Worm (Caenorhabditis elegans) whole organism, late embryonic: ENCODE results near the gene slc-9B.1.

Experiments used
- C08G9.2 ChIP-seq: sonication (generic microtip); optimal IDR thresholded peaks from 2 replicates; lab custom pipeline; 2016; ENCODE audit warnings: mild to moderate bottlenecking, missing genetic modification characterization, moderate library complexity, missing compliant biosample characterization
- C38D4.7 ChIP-seq: fragments of 200-800 bp; sonication (Bioruptor generic); optimal IDR thresholded peaks from 2 replicates; lab custom pipeline; 2018; ENCODE audit warnings: mild to moderate bottlenecking, missing genetic modification characterization, moderate library complexity, missing compliant biosample characterization
- K02D7.2 ChIP-seq: sonication (generic microtip); optimal IDR thresholded peaks from 2 replicates; lab custom pipeline; 2017; ENCODE audit warnings: mild to moderate bottlenecking, missing genetic modification characterization, missing compliant biosample characterization
- T23F11.4 ChIP-seq: fragments of 200-800 bp; sonication (Bioruptor generic); optimal IDR thresholded peaks from 2 replicates; lab custom pipeline; 2018; ENCODE audit warnings: mild to moderate bottlenecking, missing genetic modification characterization, missing compliant biosample characterization
- Y22D7AL.16 ChIP-seq: sonication (generic microtip); optimal IDR thresholded peaks from 2 replicates; lab custom pipeline; 2016; ENCODE audit warnings: missing genetic modification characterization, missing compliant biosample characterization
- ahr-1 ChIP-seq: sonication (generic microtip); optimal IDR thresholded peaks from 2 replicates; lab custom pipeline; 2016; ENCODE audit warnings: missing genetic modification characterization, missing compliant biosample characterization
- ceh-14 ChIP-seq: sonication (generic microtip); optimal IDR thresholded peaks from 2 replicates; lab custom pipeline; 2016; ENCODE audit warnings: missing genotype, missing genetic modification characterization, missing compliant biosample characterization
- ceh-22 ChIP-seq: sonication (generic microtip); optimal IDR thresholded peaks from 2 replicates; lab custom pipeline; 2017; ENCODE audit warnings: missing biosample characterization, missing genetic modification characterization
- ceh-24 ChIP-seq: sonication (generic microtip); optimal IDR thresholded peaks from 2 replicates; lab custom pipeline; 2016; ENCODE audit warnings: mild to moderate bottlenecking, missing genetic modification characterization, missing compliant biosample characterization
- ceh-30 ChIP-seq: fragments of 150-350 bp; optimal IDR thresholded peaks from 2 replicates; lab custom pipeline; 2014; ENCODE audit warnings: missing biosample characterization, missing genetic modification characterization
- ceh-45 ChIP-seq: fragments of 200-800 bp; sonication (Bioruptor generic); IDR thresholded peaks from 2 replicates; pipeline ENCODE4 v1.3.6; 2022; ENCODE audit warnings: missing genetic modification reagents, missing genetic modification characterization, missing compliant biosample characterization
- ceh-6 ChIP-seq: fragments of 200-800 bp; sonication (Bioruptor generic); optimal IDR thresholded peaks from 2 replicates; lab custom pipeline; 2018; ENCODE audit warnings: mild to moderate bottlenecking, missing genetic modification characterization, missing compliant biosample characterization
- ceh-9 ChIP-seq: sonication (generic microtip); optimal IDR thresholded peaks from 2 replicates; lab custom pipeline; 2016; ENCODE audit warnings: mild to moderate bottlenecking, missing genetic modification characterization, inconsistent platforms, missing compliant biosample characterization
- che-1 ChIP-seq: sonication (generic microtip); optimal IDR thresholded peaks from 2 replicates; lab custom pipeline; 2016; ENCODE audit warnings: mild to moderate bottlenecking, missing genetic modification characterization, missing compliant biosample characterization
- dve-1 ChIP-seq: sonication (generic microtip); optimal IDR thresholded peaks from 2 replicates; lab custom pipeline; 2017; ENCODE audit warnings: antibody characterized with exemption, mild to moderate bottlenecking, missing genetic modification characterization, missing compliant biosample characterization
- elt-2 ChIP-seq: sonication (generic microtip); optimal IDR thresholded peaks from 2 replicates; lab custom pipeline; 2016; ENCODE audit warnings: missing genetic modification reagents, missing genetic modification characterization, missing compliant biosample characterization
- eyg-1 ChIP-seq: sonication (generic microtip); optimal IDR thresholded peaks from 2 replicates; lab custom pipeline; 2016; ENCODE audit warnings: missing genotype, missing genetic modification characterization, missing compliant biosample characterization
- fkh-6 ChIP-seq: sonication (generic microtip); optimal IDR thresholded peaks from 2 replicates; lab custom pipeline; 2016; ENCODE audit warnings: missing genetic modification characterization, missing compliant biosample characterization
- hlh-13 ChIP-seq: fragments of 200-800 bp; sonication (Bioruptor generic); optimal IDR thresholded peaks from 2 replicates; lab custom pipeline; 2018; ENCODE audit warnings: mild to moderate bottlenecking, missing genetic modification characterization, missing compliant biosample characterization
- hlh-6 ChIP-seq: sonication (generic microtip); optimal IDR thresholded peaks from 2 replicates; lab custom pipeline; 2016; ENCODE audit warnings: missing genotype, missing genetic modification characterization, missing compliant biosample characterization
- lim-6 ChIP-seq: sonication (generic microtip); optimal IDR thresholded peaks from 2 replicates; lab custom pipeline; 2016; ENCODE audit warnings: missing genetic modification characterization, missing compliant biosample characterization
- lin-11 ChIP-seq: fragments of 200-800 bp; sonication (Bioruptor generic); optimal IDR thresholded peaks from 2 replicates; lab custom pipeline; 2018; ENCODE audit warnings: mild to moderate bottlenecking, missing genetic modification characterization, missing compliant biosample characterization
- madf-2 ChIP-seq: sonication (generic microtip); optimal IDR thresholded peaks from 2 replicates; lab custom pipeline; 2017; ENCODE audit warnings: missing genetic modification characterization, missing compliant biosample characterization
- nfya-1 ChIP-seq: sonication (generic microtip); optimal IDR thresholded peaks from 2 replicates; lab custom pipeline; 2017; ENCODE audit warnings: missing genetic modification characterization, mild to moderate bottlenecking, missing compliant biosample characterization, antibody characterized with exemption, moderate library complexity
- nhr-11 ChIP-seq: fragments of 150-350 bp; optimal IDR thresholded peaks from 2 replicates; lab custom pipeline; 2014; ENCODE audit warnings: missing biosample characterization, missing genetic modification characterization
- npax-4 ChIP-seq: sonication (generic microtip); optimal IDR thresholded peaks from 2 replicates; lab custom pipeline; 2016; ENCODE audit warnings: missing genetic modification characterization, missing compliant biosample characterization
- pag-3 ChIP-seq: sonication (generic microtip); optimal IDR thresholded peaks from 2 replicates; lab custom pipeline; 2016; ENCODE audit warnings: missing compliant biosample characterization, missing genetic modification characterization, borderline replicate concordance
- pax-1 ChIP-seq: fragments of 150-350 bp; optimal IDR thresholded peaks from 2 replicates; lab custom pipeline; 2014; ENCODE audit warnings: missing biosample characterization, missing genetic modification characterization
- pha-4 ChIP-seq: fragments of 150-350 bp; optimal IDR thresholded peaks from 2 replicates; lab custom pipeline; 2018; ENCODE audit warnings: missing biosample characterization, missing genetic modification reagents, missing genetic modification characterization
- pqm-1 ChIP-seq: sonication (generic microtip); optimal IDR thresholded peaks from 2 replicates; lab custom pipeline; 2016; ENCODE audit warnings: missing genetic modification characterization, missing compliant biosample characterization
- rnt-1 ChIP-seq: sonication (generic microtip); optimal IDR thresholded peaks from 2 replicates; lab custom pipeline; 2016; ENCODE audit warnings: missing genetic modification characterization, missing compliant biosample characterization
- sdc-2 ChIP-seq: sonication (generic microtip); optimal IDR thresholded peaks from 2 replicates; lab custom pipeline; 2016; ENCODE audit warnings: missing genotype, missing genetic modification characterization, missing compliant biosample characterization
- tbx-7 ChIP-seq: sonication (generic microtip); optimal IDR thresholded peaks from 2 replicates; lab custom pipeline; 2016; ENCODE audit warnings: missing genotype, missing genetic modification characterization, missing compliant biosample characterization
- unc-3 ChIP-seq, 2 experiments: fragments of 200-800 bp in 1 of 2; sonication (Bioruptor generic) in 1 of 2; sonication (generic microtip) in 1 of 2; conservative IDR thresholded peaks in 1 of 2; optimal IDR thresholded peaks in 1 of 2; 2 replicates each; pipeline versions ENCODE4 v1.3.6 to Lab custom; 2016 to 2022; ENCODE audit warnings: missing compliant biosample characterization in 2 of 2, missing genetic modification characterization in 2 of 2, missing genetic modification reagents in 1 of 2
- unc-55 ChIP-seq: sonication (generic microtip); optimal IDR thresholded peaks from 2 replicates; lab custom pipeline; 2017; ENCODE audit warnings: missing biosample characterization, missing genetic modification reagents, missing genetic modification characterization

slc-9B.1 gene

DNA sequence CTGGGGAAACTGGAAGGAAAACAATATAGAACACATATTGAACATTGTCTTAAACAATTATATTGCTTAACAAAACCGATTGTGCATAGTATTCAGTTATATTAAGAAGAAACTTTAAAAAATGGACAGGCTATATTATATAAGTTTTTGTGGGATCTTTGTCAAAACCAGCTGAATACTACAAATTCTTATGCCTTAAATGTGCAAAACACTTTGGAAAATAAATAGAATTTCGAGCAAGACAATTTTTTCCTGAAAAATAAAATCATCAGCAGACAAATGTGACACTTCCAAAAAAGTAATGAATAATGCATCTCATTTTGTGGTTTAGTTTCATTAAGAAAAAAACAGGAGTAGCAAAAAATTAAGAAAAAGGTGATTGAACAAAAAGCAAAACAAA, 18.0 kb downstream of the slc-9B.1 start:
- no peak for TF ChIP-seq tbx-7 (tag; lab: Kevin White, UChicago)

DNA sequence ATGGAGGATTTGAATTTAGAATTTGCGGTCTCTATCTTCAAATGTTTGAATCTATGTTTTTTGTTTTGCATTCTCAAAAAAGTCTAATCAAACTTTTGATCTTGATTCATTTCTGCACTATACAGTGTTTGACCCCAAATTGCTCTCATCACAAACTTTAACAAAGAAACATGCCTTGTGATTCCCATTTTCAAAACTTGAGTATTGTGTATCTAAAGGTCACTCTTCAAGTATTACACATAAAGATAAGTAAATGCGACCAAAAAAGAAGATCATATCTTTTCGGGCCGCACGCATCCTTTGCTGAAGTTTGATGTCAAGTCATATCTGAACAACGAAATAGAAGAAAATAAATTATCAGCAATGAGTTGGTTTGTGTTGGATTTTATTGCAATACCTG, 22.5 kb downstream of the slc-9B.1 start:
- TF ChIP-seq ceh-45 (GFP tag; lab: Robert Waterston, UW) (no peak), pha-4 (no peak), unc-55 (GFP tag; lab: Kevin White, UChicago) (no peak), lin-11 (no peak), madf-2 (no peak), C08G9.2 (tag; lab: Kevin White, UChicago) (no peak), npax-4 (tag; lab: Kevin White, UChicago) (no peak), lim-6 (tag; lab: Kevin White, UChicago) (no peak), pqm-1 (tag; lab: Kevin White, UChicago) (no peak), hlh-13 (GFP tag; lab: Kevin White, UChicago) (no peak), rnt-1 (no peak), nhr-11 (tag; lab: Kevin White, UChicago) (no peak), unc-3 (GFP tag; conservative IDR thresholded peaks at IDR 0.05; lab: Robert Waterston, UW) (no peak), unc-3 (tag; optimal IDR thresholded peaks at IDR 0.05; lab: Kevin White, UChicago) (no peak), pax-1 (no peak), hlh-6 (no peak), tbx-7 (tag; lab: Kevin White, UChicago) (no peak), fkh-6 (tag; lab: Kevin White, UChicago) (no peak)

- TF ChIP-seq ahr-1, result no peak
- no peak for TF ChIP-seq C38D4.7
- TF ChIP-seq eyg-1 (tag; lab: Kevin White, UChicago), result no peak
- no peak for TF ChIP-seq C08G9.2 (tag; lab: Kevin White, UChicago)
- TF ChIP-seq ceh-30 (tag; lab: Kevin White, UChicago), result no peak
- TF ChIP-seq K02D7.2, result no peak
- TF ChIP-seq T23F11.4 (GFP tag; lab: Kevin White, UChicago), result no peak
- no peak for TF ChIP-seq ceh-45 (GFP tag; lab: Robert Waterston, UW)
- no peak for TF ChIP-seq hlh-13 (GFP tag; lab: Kevin White, UChicago)
- no peak for TF ChIP-seq Y22D7AL.16 (tag; lab: Kevin White, UChicago)
- TF ChIP-seq che-1, result no peak
- no peak for TF ChIP-seq ceh-14 (tag; lab: Kevin White, UChicago)
- no peak for TF ChIP-seq ceh-9
- no peak for TF ChIP-seq fkh-6 (tag; lab: Kevin White, UChicago)
- no peak for TF ChIP-seq lim-6 (tag; lab: Kevin White, UChicago)
- TF ChIP-seq sdc-2 (tag; lab: Kevin White, UChicago), result no peak
- TF ChIP-seq rnt-1, result no peak
- TF ChIP-seq, all 69 proteins: peak for 0
Measured at ce11 chrX:10302430-10302829, 23.0 kb downstream of the slc-9B.1 start, which contains the start of gene fip-5. TSS of gene fip-5 (plus strand) at chrX:10302741.

DNA sequence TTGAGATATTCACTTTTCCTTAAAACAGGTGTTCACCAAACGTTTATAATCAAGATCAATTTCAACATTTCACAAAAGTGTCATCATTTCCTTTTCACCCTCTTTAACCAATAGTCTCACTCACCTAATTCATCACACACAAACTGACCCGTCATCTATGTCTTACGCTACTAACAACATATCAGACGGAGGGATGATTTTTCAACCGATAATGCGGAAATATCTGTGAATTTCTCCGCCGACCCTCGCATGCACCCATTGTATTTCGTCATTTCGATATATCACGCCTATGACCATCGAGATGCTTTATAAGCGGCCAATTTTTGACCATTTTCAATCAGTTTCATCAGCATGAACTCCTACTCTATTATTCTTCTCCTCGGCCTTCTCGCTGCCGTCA, 24.8 kb downstream of the slc-9B.1 start, which contains the start of gene fipr-21:
Gene fipr-21 (plus strand): TSS at position 352 of the 400 bp plus-strand sequence.
- TF ChIP-seq ceh-22 (tag; lab: Kevin White, UChicago) (no peak), ceh-24 (no peak), pha-4 (no peak), dve-1 (no peak), nfya-1 (no peak), ceh-6 (GFP tag; lab: Kevin White, UChicago) (no peak), npax-4 (tag; lab: Kevin White, UChicago) (no peak), ahr-1 (no peak), pag-3 (tag; lab: Kevin White, UChicago) (no peak), unc-3 (GFP tag; conservative IDR thresholded peaks at IDR 0.05; lab: Robert Waterston, UW) (no peak), unc-3 (tag; optimal IDR thresholded peaks at IDR 0.05; lab: Kevin White, UChicago) (no peak), elt-2 (no peak)
